Worm (Caenorhabditis elegans): ENCODE data around the gene try-1.

DNA sequence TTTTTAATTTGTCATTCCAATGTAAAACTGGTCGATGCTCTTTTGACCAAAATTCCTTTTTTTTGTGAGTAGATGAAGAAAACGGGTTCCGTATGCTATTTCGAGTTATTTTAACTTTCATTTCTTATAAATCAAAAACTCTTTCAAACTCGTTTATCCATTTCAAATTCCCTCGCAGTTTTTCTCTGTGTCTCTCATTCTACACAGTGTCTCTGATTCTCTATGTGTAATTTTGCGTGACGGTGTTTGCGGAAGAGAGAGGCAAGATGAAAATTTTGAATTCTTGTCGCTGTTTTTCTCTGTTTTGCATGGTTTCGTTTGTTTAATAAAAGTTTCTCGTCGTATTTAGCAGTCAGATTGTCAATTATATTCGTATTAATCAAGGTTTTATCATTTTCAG lies 49.8 kb upstream of the try-1 start, which contains the start of gene citk-2:
- TF ChIP-seq odd-2 (tag; optimal IDR thresholded peaks at IDR 0.05): no peak
- no peak for TF ChIP-seq ceh-30 (tag; optimal IDR thresholded peaks at IDR 0.05)
- no peak for TF ChIP-seq fkh-10 (GFP tag; optimal IDR thresholded peaks at IDR 0.05)
- TF ChIP-seq nfya-1 (tag; optimal IDR thresholded peaks at IDR 0.05): peak; percentile 86
- TF ChIP-seq nhr-11 (tag; optimal IDR thresholded peaks at IDR 0.05): no peak
- no peak for TF ChIP-seq pax-1 (tag; optimal IDR thresholded peaks at IDR 0.05)
- no peak for TF ChIP-seq mec-3 (tag; optimal IDR thresholded peaks at IDR 0.05; ENCODE audit: borderline replicate concordance)
- TF ChIP-seq unc-55 (GFP tag; optimal IDR thresholded peaks at IDR 0.05): peak; percentile 61
- peak; percentile 9 for TF ChIP-seq tbx-2 (tag; optimal IDR thresholded peaks at IDR 0.05)
- TF ChIP-seq rnt-1 (tag; optimal IDR thresholded peaks at IDR 0.05): peak; percentile 20
- no peak for TF ChIP-seq elt-4 (tag; optimal IDR thresholded peaks at IDR 0.05)
- no peak for TF ChIP-seq hlh-30 (tag; optimal IDR thresholded peaks at IDR 0.05; ENCODE audit: insufficient read depth)
- TF ChIP-seq npax-4 (tag; optimal IDR thresholded peaks at IDR 0.05): no peak
